Fruit fly (Drosophila melanogaster) whole organism: ENCODE results near the gene Ddr.

Source experiments
- EcR ChIP-seq, 2 experiments: fragments of >200 bp; optimal IDR thresholded peaks; 2 replicates each; lab custom pipeline; 2017; ENCODE audit warnings: missing biosample characterization in 2 of 2, missing genetic modification characterization in 2 of 2, missing genetic modification reagents in 2 of 2
- pan ChIP-seq: fragments of >200 bp; optimal IDR thresholded peaks from 2 replicates; lab custom pipeline; 2017
- psq ChIP-seq: fragments of >200 bp; optimal IDR thresholded peaks from 2 replicates; lab custom pipeline; 2017

dm6 chr2L:6372088-6372487 is 119.2 kb downstream of the Ddr start, which contains the start of gene slam:
- no peak for TF ChIP-seq psq (lab: Kevin White, UChicago)
- TF ChIP-seq pan: no peak
- no peak for TF ChIP-seq EcR (GFP tag; optimal IDR thresholded peaks at IDR 0.05; lab: Kevin White, UChicago)
